Fruit fly (Drosophila melanogaster): Measurements from ENCODE around the gene CG31286.

Gene CG31286

dm6 chr3R:6667245-6667644 is 26.2 kb downstream of the CG31286 start (continued):
- no peak for TF ChIP-seq CG7963 (GFP tag; IDR thresholded peaks at IDR 0.05; ENCODE audit: partially characterized antibody)
- no peak for TF ChIP-seq CG12299 (tag; optimal IDR thresholded peaks at IDR 0.05)
- TF ChIP-seq nerfin-2 (GFP tag; IDR thresholded peaks at IDR 0.05; ENCODE audit: partially characterized antibody): no peak
- TF ChIP-seq nerfin-1 (tag; optimal IDR thresholded peaks at IDR 0.05): peak; percentile 46
- peak; percentile 35 for TF ChIP-seq CG1529 (GFP tag; optimal IDR thresholded peaks at IDR 0.05)
- peak; percentile 7 for TF ChIP-seq CG8388 (GFP tag; optimal IDR thresholded peaks at IDR 0.05)
- TF ChIP-seq CG4707 (GFP tag; optimal IDR thresholded peaks at IDR 0.05): peak; percentile 26
- TF ChIP-seq CG8478 (optimal IDR thresholded peaks at IDR 0.05): no peak
- peak; percentile 46 for TF ChIP-seq twi (tag; optimal IDR thresholded peaks at IDR 0.05)
- TF ChIP-seq usp (GFP tag; optimal IDR thresholded peaks at IDR 0.05): no peak
- TF ChIP-seq Asciz (GFP tag; optimal IDR thresholded peaks at IDR 0.05): peak; percentile 48
- peak; percentile 56 for TF ChIP-seq MTF-1 (GFP tag; optimal IDR thresholded peaks at IDR 0.05; ENCODE audit: borderline replicate concordance)
- peak; percentile 69 for TF ChIP-seq ara (GFP tag; IDR thresholded peaks at IDR 0.05)
- peak; percentile 28 for TF ChIP-seq CG4424 (GFP tag; optimal IDR thresholded peaks at IDR 0.05)
- TF ChIP-seq Lhr (GFP tag; optimal IDR thresholded peaks at IDR 0.05): peak; percentile 43
- peak; percentile 36 for TF ChIP-seq CG12391 (tag; optimal IDR thresholded peaks at IDR 0.05)
- peak; percentile 8 for TF ChIP-seq CG33213 (GFP tag; optimal IDR thresholded peaks at IDR 0.05)
- peak; percentile 1 for TF ChIP-seq CrebB (tag; optimal IDR thresholded peaks at IDR 0.05)
- peak; percentile 36 for TF ChIP-seq CG7556 (GFP tag; optimal IDR thresholded peaks at IDR 0.05)
- TF ChIP-seq CG12104 (GFP tag; optimal IDR thresholded peaks at IDR 0.05): no peak
- no peak for TF ChIP-seq CG6791 (GFP tag; IDR thresholded peaks at IDR 0.05; ENCODE audit: partially characterized antibody)
- peak; percentile 26 for TF ChIP-seq CG10267 (tag; optimal IDR thresholded peaks at IDR 0.05)
- TF ChIP-seq CG14710 (tag; optimal IDR thresholded peaks at IDR 0.05): peak; percentile 68
- peak; percentile 56 for TF ChIP-seq gem (tag; optimal IDR thresholded peaks at IDR 0.05)
- TF ChIP-seq CG6254 (GFP tag; optimal IDR thresholded peaks at IDR 0.05): peak; percentile 32
- TF ChIP-seq CG2202 (tag; optimal IDR thresholded peaks at IDR 0.05): peak; percentile 88
- no peak for TF ChIP-seq CG34224 (GFP tag; IDR thresholded peaks at IDR 0.05; ENCODE audit: partially characterized antibody)
- peak; percentile 81 for TF ChIP-seq CG6813 (GFP tag; optimal IDR thresholded peaks at IDR 0.05)
- TF ChIP-seq org-1 (GFP tag; optimal IDR thresholded peaks at IDR 0.05): peak; percentile 57

dm6 chr3R:6668234-6668633 is 27.2 kb downstream of the CG31286 start:
- TF ChIP-seq sqz (GFP tag; optimal IDR thresholded peaks at IDR 0.05) (peak; percentile 28), pros (GFP tag; optimal IDR thresholded peaks at IDR 0.05) (peak; percentile 55), Drgx (GFP tag; IDR thresholded peaks at IDR 0.05) (no peak), dpn (GFP tag; optimal IDR thresholded peaks at IDR 0.05) (no peak), Nf-YC (tag; optimal IDR thresholded peaks at IDR 0.05) (peak; percentile 24), GATAe (GFP tag; conservative IDR thresholded peaks at IDR 0.05) (no peak), cg (GFP tag; optimal IDR thresholded peaks at IDR 0.05) (peak; percentile 44), Nf-YB (GFP tag; optimal IDR thresholded peaks at IDR 0.05) (peak; percentile 60), CG1024 (GFP tag; IDR thresholded peaks at IDR 0.05) (no peak), CG2678 (tag; optimal IDR thresholded peaks at IDR 0.05) (no peak)

All from whole organism, embryonic.